Fruit fly (Drosophila melanogaster) whole organism: Measurements from ENCODE around the gene ATPsynGL.

ENCODE experiments used
- Dll ChIP-seq: fragments of >200 bp; optimal IDR thresholded peaks from 2 replicates; lab custom pipeline; 2017
- psq ChIP-seq: fragments of >200 bp; optimal IDR thresholded peaks from 2 replicates; lab custom pipeline; 2017
- usp ChIP-seq: fragments of >200 bp; optimal IDR thresholded peaks from 2 replicates; lab custom pipeline; 2017; ENCODE audit warnings: missing biosample characterization, missing genetic modification characterization, mixed read lengths

- TF ChIP-seq Dll (lab: Kevin White, UChicago) (no peak), usp (GFP tag; lab: Kevin White, UChicago) (no peak), psq (lab: Kevin White, UChicago) (no peak)
Observed at dm6 chr2L:7788952-7789466, 41.9 kb downstream of the ATPsynGL start.
